Worm (Caenorhabditis elegans) whole organism, late embryonic: ENCODE data around the gene try-10.

Source experiments
- C38D4.7 ChIP-seq: fragments of 200-800 bp; sonication (Bioruptor generic); optimal IDR thresholded peaks from 2 replicates; lab custom pipeline; 2018; ENCODE audit warnings: mild to moderate bottlenecking, missing genetic modification characterization, moderate library complexity, missing compliant biosample characterization
- F13H6.1 ChIP-seq: sonication (generic microtip); optimal IDR thresholded peaks from 2 replicates; lab custom pipeline; 2016; ENCODE audit warnings: missing genetic modification characterization, missing compliant biosample characterization
- Y22D7AL.16 ChIP-seq: sonication (generic microtip); optimal IDR thresholded peaks from 2 replicates; lab custom pipeline; 2016; ENCODE audit warnings: missing genetic modification characterization, missing compliant biosample characterization
- ahr-1 ChIP-seq: sonication (generic microtip); optimal IDR thresholded peaks from 2 replicates; lab custom pipeline; 2016; ENCODE audit warnings: missing genetic modification characterization, missing compliant biosample characterization
- ama-1 ChIP-seq: fragments of 150-350 bp; optimal IDR thresholded peaks from 2 replicates; lab custom pipeline; 2014
- ceh-14 ChIP-seq: sonication (generic microtip); optimal IDR thresholded peaks from 2 replicates; lab custom pipeline; 2016; ENCODE audit warnings: missing genotype, missing genetic modification characterization, missing compliant biosample characterization
- ceh-18 ChIP-seq: sonication (generic microtip); optimal IDR thresholded peaks from 2 replicates; lab custom pipeline; 2016; ENCODE audit warnings: missing genetic modification characterization, missing compliant biosample characterization
- ceh-2 ChIP-seq: sonication (generic microtip); optimal IDR thresholded peaks from 2 replicates; lab custom pipeline; 2016; ENCODE audit warnings: missing genotype, missing genetic modification characterization, missing compliant biosample characterization
- ceh-24 ChIP-seq: sonication (generic microtip); optimal IDR thresholded peaks from 2 replicates; lab custom pipeline; 2016; ENCODE audit warnings: mild to moderate bottlenecking, missing genetic modification characterization, missing compliant biosample characterization
- ceh-45 ChIP-seq: fragments of 200-800 bp; sonication (Bioruptor generic); IDR thresholded peaks from 2 replicates; pipeline ENCODE4 v1.3.6; 2022; ENCODE audit warnings: missing genetic modification reagents, missing genetic modification characterization, missing compliant biosample characterization
- ceh-9 ChIP-seq: sonication (generic microtip); optimal IDR thresholded peaks from 2 replicates; lab custom pipeline; 2016; ENCODE audit warnings: mild to moderate bottlenecking, missing genetic modification characterization, inconsistent platforms, missing compliant biosample characterization
- che-1 ChIP-seq: sonication (generic microtip); optimal IDR thresholded peaks from 2 replicates; lab custom pipeline; 2016; ENCODE audit warnings: mild to moderate bottlenecking, missing genetic modification characterization, missing compliant biosample characterization
- dve-1 ChIP-seq: sonication (generic microtip); optimal IDR thresholded peaks from 2 replicates; lab custom pipeline; 2017; ENCODE audit warnings: antibody characterized with exemption, mild to moderate bottlenecking, missing genetic modification characterization, missing compliant biosample characterization
- elt-2 ChIP-seq: sonication (generic microtip); optimal IDR thresholded peaks from 2 replicates; lab custom pipeline; 2016; ENCODE audit warnings: missing genetic modification reagents, missing genetic modification characterization, missing compliant biosample characterization
- ets-4 ChIP-seq: sonication (generic microtip); optimal IDR thresholded peaks from 2 replicates; lab custom pipeline; 2016; ENCODE audit warnings: missing genetic modification characterization, missing compliant biosample characterization
- fkh-10 ChIP-seq: fragments of 150-350 bp; optimal IDR thresholded peaks from 2 replicates; lab custom pipeline; 2014; ENCODE audit warnings: missing biosample characterization, missing genetic modification reagents, missing genetic modification characterization
- gmeb-2 ChIP-seq: sonication (generic microtip); optimal IDR thresholded peaks from 2 replicates; lab custom pipeline; 2016; ENCODE audit warnings: missing genetic modification characterization, inconsistent platforms, missing compliant biosample characterization
- hlh-13 ChIP-seq: fragments of 200-800 bp; sonication (Bioruptor generic); optimal IDR thresholded peaks from 2 replicates; lab custom pipeline; 2018; ENCODE audit warnings: mild to moderate bottlenecking, missing genetic modification characterization, missing compliant biosample characterization
- hlh-30 ChIP-seq: sonication (generic microtip); optimal IDR thresholded peaks from 2 replicates; lab custom pipeline; 2017; ENCODE audit warnings: antibody characterized with exemption, missing genetic modification characterization, missing compliant biosample characterization; ENCODE audit not compliant: insufficient read depth
- hlh-6 ChIP-seq: sonication (generic microtip); optimal IDR thresholded peaks from 2 replicates; lab custom pipeline; 2016; ENCODE audit warnings: missing genotype, missing genetic modification characterization, missing compliant biosample characterization
- lim-6 ChIP-seq: sonication (generic microtip); optimal IDR thresholded peaks from 2 replicates; lab custom pipeline; 2016; ENCODE audit warnings: missing genetic modification characterization, missing compliant biosample characterization
- lin-11 ChIP-seq: fragments of 200-800 bp; sonication (Bioruptor generic); optimal IDR thresholded peaks from 2 replicates; lab custom pipeline; 2018; ENCODE audit warnings: mild to moderate bottlenecking, missing genetic modification characterization, missing compliant biosample characterization
- madf-2 ChIP-seq: sonication (generic microtip); optimal IDR thresholded peaks from 2 replicates; lab custom pipeline; 2017; ENCODE audit warnings: missing genetic modification characterization, missing compliant biosample characterization
- nhr-11 ChIP-seq: fragments of 150-350 bp; optimal IDR thresholded peaks from 2 replicates; lab custom pipeline; 2014; ENCODE audit warnings: missing biosample characterization, missing genetic modification characterization
- nhr-232 ChIP-seq: sonication (generic microtip); optimal IDR thresholded peaks from 2 replicates; lab custom pipeline; 2016; ENCODE audit warnings: missing genetic modification characterization, missing compliant biosample characterization
- npax-4 ChIP-seq: sonication (generic microtip); optimal IDR thresholded peaks from 2 replicates; lab custom pipeline; 2016; ENCODE audit warnings: missing genetic modification characterization, missing compliant biosample characterization
- pat-9 ChIP-seq: fragments of 200-800 bp; sonication (Bioruptor generic); optimal IDR thresholded peaks from 2 replicates; lab custom pipeline; 2018; ENCODE audit warnings: mild to moderate bottlenecking, missing genetic modification characterization, moderate library complexity, missing compliant biosample characterization
- pax-1 ChIP-seq: fragments of 150-350 bp; optimal IDR thresholded peaks from 2 replicates; lab custom pipeline; 2014; ENCODE audit warnings: missing biosample characterization, missing genetic modification characterization
- pqm-1 ChIP-seq: sonication (generic microtip); optimal IDR thresholded peaks from 2 replicates; lab custom pipeline; 2016; ENCODE audit warnings: missing genetic modification characterization, missing compliant biosample characterization
- ref-2 ChIP-seq: sonication (generic microtip); optimal IDR thresholded peaks from 2 replicates; lab custom pipeline; 2016; ENCODE audit warnings: missing genetic modification characterization, missing compliant biosample characterization
- rnt-1 ChIP-seq: sonication (generic microtip); optimal IDR thresholded peaks from 2 replicates; lab custom pipeline; 2016; ENCODE audit warnings: missing genetic modification characterization, missing compliant biosample characterization
- sdc-2 ChIP-seq: sonication (generic microtip); optimal IDR thresholded peaks from 2 replicates; lab custom pipeline; 2016; ENCODE audit warnings: missing genotype, missing genetic modification characterization, missing compliant biosample characterization
- sox-2 ChIP-seq: fragments of 200-800 bp; sonication (Bioruptor generic); IDR thresholded peaks from 2 replicates; pipeline ENCODE4 v1.3.6; 2022; ENCODE audit warnings: missing genetic modification reagents, missing genetic modification characterization, missing compliant biosample characterization
- sox-4 ChIP-seq: sonication (generic microtip); optimal IDR thresholded peaks from 2 replicates; lab custom pipeline; 2017; ENCODE audit warnings: mild to moderate bottlenecking, missing genetic modification characterization, inconsistent platforms, missing compliant biosample characterization
- syd-9 ChIP-seq: sonication (generic microtip); optimal IDR thresholded peaks from 2 replicates; lab custom pipeline; 2016; ENCODE audit warnings: mild to moderate bottlenecking, missing genetic modification characterization, moderate library complexity, missing compliant biosample characterization
- tbx-2 ChIP-seq: sonication (generic microtip); optimal IDR thresholded peaks from 2 replicates; lab custom pipeline; 2016; ENCODE audit warnings: missing genetic modification characterization, missing compliant biosample characterization
- tbx-7 ChIP-seq: sonication (generic microtip); optimal IDR thresholded peaks from 2 replicates; lab custom pipeline; 2016; ENCODE audit warnings: missing genotype, missing genetic modification characterization, missing compliant biosample characterization
- unc-3 ChIP-seq, 2 experiments: fragments of 200-800 bp in 1 of 2; sonication (Bioruptor generic) in 1 of 2; sonication (generic microtip) in 1 of 2; conservative IDR thresholded peaks in 1 of 2; optimal IDR thresholded peaks in 1 of 2; 2 replicates each; pipeline versions ENCODE4 v1.3.6 to Lab custom; 2016 to 2022; ENCODE audit warnings: missing compliant biosample characterization in 2 of 2, missing genetic modification characterization in 2 of 2, missing genetic modification reagents in 1 of 2
- unc-42 ChIP-seq: sonication (generic microtip); optimal IDR thresholded peaks from 2 replicates; lab custom pipeline; 2016; ENCODE audit warnings: missing genotype, missing genetic modification characterization, missing compliant biosample characterization
- unc-55 ChIP-seq: sonication (generic microtip); optimal IDR thresholded peaks from 2 replicates; lab custom pipeline; 2017; ENCODE audit warnings: missing biosample characterization, missing genetic modification reagents, missing genetic modification characterization
- unc-86 ChIP-seq: sonication (generic microtip); optimal IDR thresholded peaks from 2 replicates; lab custom pipeline; 2016; ENCODE audit warnings: missing genetic modification characterization, missing compliant biosample characterization
- zip-5 ChIP-seq: sonication (generic microtip); optimal IDR thresholded peaks from 2 replicates; lab custom pipeline; 2016; ENCODE audit warnings: missing genetic modification characterization, missing compliant biosample characterization
- ztf-16 ChIP-seq: sonication (generic microtip); optimal IDR thresholded peaks from 2 replicates; lab custom pipeline; 2017; ENCODE audit warnings: missing genetic modification characterization, missing compliant biosample characterization

try-10 gene

DNA sequence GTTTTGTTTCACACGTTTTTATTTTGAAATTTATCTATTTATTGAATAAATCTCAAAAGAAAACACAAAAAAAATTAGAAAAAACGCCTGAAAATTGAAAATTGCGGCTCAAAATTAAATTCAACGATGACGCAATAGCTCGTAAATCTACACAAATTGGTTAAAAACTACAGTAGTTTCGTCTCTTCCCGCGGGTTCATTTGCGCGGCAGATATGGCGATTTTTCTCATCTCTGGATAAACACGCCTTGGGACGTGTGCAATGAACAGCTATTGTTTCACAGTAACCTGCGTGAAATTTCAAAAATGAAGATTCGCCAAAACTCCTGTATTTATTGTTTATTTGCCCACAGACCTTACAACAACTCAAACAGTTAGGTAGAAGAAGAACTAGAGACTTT is 3.8 kb downstream of the try-10 start:
- no peak for TF ChIP-seq nhr-232 (tag; lab: Kevin White, UChicago)
- TF ChIP-seq nhr-11 (tag; lab: Kevin White, UChicago): no peak
- no peak for TF ChIP-seq pqm-1 (tag; lab: Kevin White, UChicago)
- no peak for TF ChIP-seq unc-55
- TF ChIP-seq syd-9 (tag; lab: Kevin White, UChicago): no peak
- no peak for TF ChIP-seq unc-42 (tag; lab: Kevin White, UChicago)
- TF ChIP-seq tbx-2 (tag; lab: Kevin White, UChicago): no peak
- TF ChIP-seq hlh-13: no peak

ce11 chrV:13008825-13009224 is 4.2 kb downstream of the try-10 start, which contains the start of gene F15B9.10:
F15B9.10 (minus strand) TSS chrV:13008925.
- TF ChIP-seq hlh-30 (tag; lab: Kevin White, UChicago) (no peak), syd-9 (tag; lab: Kevin White, UChicago) (no peak), tbx-7 (tag; lab: Kevin White, UChicago) (no peak), unc-42 (tag; lab: Kevin White, UChicago) (no peak), sox-2 (GFP tag; lab: Robert Waterston, UW) (no peak), sox-4 (tag; lab: Kevin White, UChicago) (no peak), ceh-18 (no peak), F13H6.1 (tag; lab: Kevin White, UChicago) (no peak)

- no peak for TF ChIP-seq zip-5
- no peak for TF ChIP-seq ceh-2 (tag; lab: Kevin White, UChicago)
- no peak for TF ChIP-seq unc-86 (tag; lab: Kevin White, UChicago)
These were observed 6.3 kb downstream of the try-10 start for ce11 chrV:13006754-13007153.

- TF ChIP-seq dve-1: no peak
- no peak for TF ChIP-seq tbx-7 (tag; lab: Kevin White, UChicago)
- TF ChIP-seq sdc-2 (tag; lab: Kevin White, UChicago): no peak
- TF ChIP-seq gmeb-2: no peak
These were observed 8.7 kb downstream of the try-10 start for ce11 chrV:13004374-13004773.

- TF ChIP-seq sox-2 (GFP tag; lab: Robert Waterston, UW) (peak; percentile 71), ceh-45 (peak; percentile 83), elt-2 (tag; lab: Kevin White, UChicago) (peak; percentile 84), npax-4 (tag; lab: Kevin White, UChicago) (peak; percentile 59), nhr-232 (tag; lab: Kevin White, UChicago) (peak; percentile 84), ztf-16 (tag; lab: Kevin White, UChicago) (peak; percentile 90), ceh-9 (peak; percentile 78), madf-2 (tag; lab: Kevin White, UChicago) (peak; percentile 78), che-1 (tag; lab: Kevin White, UChicago) (peak; percentile 87), ceh-14 (tag; lab: Kevin White, UChicago) (peak; percentile 82), sdc-2 (tag; lab: Kevin White, UChicago) (peak; percentile 76), unc-55 (no peak), hlh-6 (tag; lab: Kevin White, UChicago) (peak; percentile 82), fkh-10 (GFP tag; lab: Kevin White, UChicago) (no peak), pax-1 (tag; lab: Kevin White, UChicago) (no peak), ceh-2 (tag; lab: Kevin White, UChicago) (peak; percentile 73), unc-3 (GFP tag; conservative IDR thresholded peaks at IDR 0.05; lab: Robert Waterston, UW) (peak; percentile 81), unc-3 (tag; optimal IDR thresholded peaks at IDR 0.05; lab: Kevin White, UChicago) (peak; percentile 69), C38D4.7 (GFP tag; lab: Kevin White, UChicago) (peak; percentile 85), ama-1 (lab: Kevin White, UChicago) (no peak), rnt-1 (tag; lab: Kevin White, UChicago) (peak; percentile 76), pqm-1 (tag; lab: Kevin White, UChicago) (peak; percentile 62), ets-4 (peak; percentile 44), lin-11 (tag; lab: Kevin White, UChicago) (peak; percentile 74), tbx-2 (tag; lab: Kevin White, UChicago) (peak; percentile 83), ceh-24 (tag; lab: Kevin White, UChicago) (peak; percentile 55), ref-2 (tag; lab: Kevin White, UChicago) (peak; percentile 65), ahr-1 (tag; lab: Kevin White, UChicago) (peak; percentile 55), lim-6 (tag; lab: Kevin White, UChicago) (peak; percentile 49), zip-5 (peak; percentile 45), unc-42 (tag; lab: Kevin White, UChicago) (peak; percentile 57), nhr-11 (tag; lab: Kevin White, UChicago) (no peak), Y22D7AL.16 (tag; lab: Kevin White, UChicago) (peak; percentile 91), pat-9 (tag; lab: Kevin White, UChicago) (peak; percentile 89)
These were observed 9.7 kb downstream of the try-10 start for ce11 chrV:13003378-13003777.
